Fruit fly (Drosophila melanogaster) whole organism, embryonic: ENCODE data around the gene CG31897.
A peak's percentile ranks its signal among the peaks of the same experiment; 100 is the strongest.

Source experiments
- Adf1 ChIP-seq: fragments of 200-800 bp; sonication (Bioruptor generic); IDR thresholded peaks from 2 replicates; pipeline ENCODE4 v1.3.6; 2022; ENCODE audit warnings: missing biosample characterization, missing genetic modification characterization
- B-H1 ChIP-seq: fragments of 200-800 bp; sonication (Bioruptor generic); IDR thresholded peaks from 3 replicates; pipeline ENCODE4 v1.3.6; 2022; ENCODE audit warnings: missing biosample characterization, missing genetic modification characterization
- CG1024 ChIP-seq: fragments of 200-800 bp; sonication (Bioruptor generic); IDR thresholded peaks from 2 replicates; pipeline ENCODE4 v1.3.6; 2022; ENCODE audit warnings: missing biosample characterization, missing genetic modification characterization
- CG10321 ChIP-seq: fragments of 200-800 bp; sonication (Bioruptor generic); IDR thresholded peaks from 2 replicates; pipeline ENCODE4 v1.3.6; 2022; ENCODE audit warnings: missing biosample characterization, missing genetic modification characterization
- CG10366 ChIP-seq: fragments of 200-800 bp; sonication (Bioruptor generic); IDR thresholded peaks from 2 replicates; pipeline ENCODE4 v1.3.6; 2022; ENCODE audit warnings: missing biosample characterization, missing genetic modification characterization
- CG10654 ChIP-seq: fragments of 200-800 bp; sonication (Bioruptor generic); optimal IDR thresholded peaks from 2 replicates; lab custom pipeline; 2016; ENCODE audit warnings: missing biosample characterization, missing genetic modification characterization
- CG10959 ChIP-seq: fragments of 200-800 bp; sonication (Bioruptor generic); IDR thresholded peaks from 2 replicates; pipeline ENCODE4 v1.3.6; 2022; ENCODE audit warnings: missing biosample characterization, missing genetic modification characterization
- CG11695 ChIP-seq: fragments of 200-800 bp; sonication (Bioruptor generic); IDR thresholded peaks from 3 replicates; pipeline ENCODE4 v1.3.6; 2022; ENCODE audit warnings: missing biosample characterization, missing genetic modification characterization
- CG12071 ChIP-seq: fragments of 200-800 bp; sonication (Bioruptor generic); optimal IDR thresholded peaks from 3 replicates; lab custom pipeline; 2018; ENCODE audit warnings: missing biosample characterization, mild to moderate bottlenecking, missing genetic modification characterization
- CG1529 ChIP-seq: fragments of 200-800 bp; sonication (Bioruptor generic); optimal IDR thresholded peaks from 3 replicates; lab custom pipeline; 2018; ENCODE audit warnings: missing biosample characterization, missing genetic modification characterization
- CG15514 ChIP-seq: fragments of 200-800 bp; sonication (Bioruptor generic); optimal IDR thresholded peaks from 3 replicates; lab custom pipeline; 2017; ENCODE audit warnings: missing biosample characterization, missing genetic modification characterization, mild to moderate bottlenecking, moderate library complexity, missing genetic modification reagents
- CG1603 ChIP-seq: fragments of 200-800 bp; sonication (Bioruptor generic); optimal IDR thresholded peaks from 2 replicates; lab custom pipeline; 2019; ENCODE audit warnings: missing biosample characterization, mild to moderate bottlenecking, missing genetic modification characterization, moderate library complexity
- CG2199 ChIP-seq: fragments of 200-800 bp; sonication (Bioruptor generic); IDR thresholded peaks from 3 replicates; pipeline ENCODE4 v1.3.6; 2022; ENCODE audit warnings: missing biosample characterization, missing genetic modification characterization
- CG31388 ChIP-seq: fragments of 200-800 bp; sonication (Bioruptor generic); optimal IDR thresholded peaks from 2 replicates; lab custom pipeline; 2016; ENCODE audit warnings: missing biosample characterization, missing genetic modification characterization
- CG3163 ChIP-seq: fragments of 200-800 bp; sonication (Bioruptor generic); optimal IDR thresholded peaks from 3 replicates; lab custom pipeline; 2016; ENCODE audit warnings: missing biosample characterization, missing genetic modification characterization
- CG34224 ChIP-seq: fragments of 200-800 bp; sonication (Bioruptor generic); IDR thresholded peaks from 3 replicates; pipeline ENCODE4 v1.3.6; 2022; ENCODE audit warnings: missing biosample characterization, missing genetic modification characterization; ENCODE audit not compliant: partially characterized antibody
- CG43689 ChIP-seq: fragments of 200-800 bp; sonication (Bioruptor generic); IDR thresholded peaks from 2 replicates; pipeline ENCODE4 v1.3.6; 2022; ENCODE audit warnings: missing biosample characterization, missing genetic modification characterization
- CG7357 ChIP-seq: fragments of 200-800 bp; sonication (Bioruptor generic); IDR thresholded peaks from 3 replicates; pipeline ENCODE4 v1.3.6; 2022; ENCODE audit warnings: missing biosample characterization, missing genetic modification characterization
- CG8089 ChIP-seq: fragments of 200-800 bp; sonication (Bioruptor generic); optimal IDR thresholded peaks from 3 replicates; lab custom pipeline; 2016; ENCODE audit warnings: missing biosample characterization, missing genetic modification characterization
- Dll ChIP-seq: fragments of 200-800 bp; sonication (Bioruptor generic); IDR thresholded peaks from 4 replicates; pipeline ENCODE4 v1.3.6; 2022; ENCODE audit warnings: missing biosample characterization, missing genetic modification characterization; ENCODE audit not compliant: partially characterized antibody
- Dref ChIP-seq: fragments of 200-800 bp; sonication (Bioruptor generic); IDR thresholded peaks from 2 replicates; pipeline ENCODE4 v1.3.6; 2022; ENCODE audit warnings: missing biosample characterization, missing genetic modification characterization
- E2f1 ChIP-seq: fragments of 200-800 bp; sonication (Bioruptor generic); IDR thresholded peaks from 2 replicates; pipeline ENCODE4 v1.3.6; 2022; ENCODE audit warnings: missing biosample characterization, missing genetic modification characterization
- Hr3 ChIP-seq: fragments of 200-800 bp; sonication (Bioruptor generic); optimal IDR thresholded peaks from 3 replicates; lab custom pipeline; 2016; ENCODE audit warnings: missing biosample characterization, missing genetic modification characterization
- MBD-R2 ChIP-seq: fragments of 200-800 bp; sonication (Bioruptor generic); IDR thresholded peaks from 2 replicates; pipeline ENCODE4 v1.3.6; 2022; ENCODE audit warnings: missing biosample characterization, missing genetic modification characterization
- Mrtf ChIP-seq: fragments of 200-800 bp; sonication (Bioruptor generic); IDR thresholded peaks from 3 replicates; pipeline ENCODE4 v1.3.6; 2022; ENCODE audit warnings: missing biosample characterization, missing genetic modification characterization
- Myb ChIP-seq: fragments of 200-800 bp; sonication (Bioruptor generic); optimal IDR thresholded peaks from 2 replicates; lab custom pipeline; 2016; ENCODE audit warnings: missing biosample characterization, missing genetic modification characterization
- NFAT ChIP-seq: fragments of 200-800 bp; sonication (Bioruptor generic); IDR thresholded peaks from 2 replicates; pipeline ENCODE4 v1.3.6; 2022; ENCODE audit warnings: missing biosample characterization, missing genetic modification characterization
- Opbp ChIP-seq: fragments of 200-800 bp; sonication (Bioruptor generic); IDR thresholded peaks from 3 replicates; pipeline ENCODE4 v1.3.6; 2022; ENCODE audit warnings: missing biosample characterization, missing genetic modification characterization; ENCODE audit not compliant: partially characterized antibody
- Poxn ChIP-seq: fragments of 200-800 bp; sonication (Bioruptor generic); IDR thresholded peaks from 2 replicates; pipeline ENCODE4 v1.3.6; 2022; ENCODE audit warnings: missing biosample characterization, missing genetic modification characterization
- Trl ChIP-seq, 3 experiments: fragments of >200 bp in 2 of 3; fragments of 200-800 bp in 1 of 3; sonication (Bioruptor generic) in 1 of 3; optimal IDR thresholded peaks; 2 replicates in 1 of 3; 3 replicates in 2 of 3; lab custom pipeline; 2016 to 2017; ENCODE audit warnings: missing biosample characterization in 1 of 3, missing genetic modification characterization in 1 of 3
- Usf ChIP-seq: fragments of 200-800 bp; sonication (Bioruptor generic); optimal IDR thresholded peaks from 2 replicates; lab custom pipeline; 2017; ENCODE audit warnings: missing genotype, missing biosample characterization, missing genetic modification characterization
- Xbp1 ChIP-seq: fragments of 200-800 bp; sonication (Bioruptor generic); optimal IDR thresholded peaks from 3 replicates; lab custom pipeline; 2016; ENCODE audit warnings: missing biosample characterization, mild to moderate bottlenecking, missing genetic modification characterization
- Xrp1 ChIP-seq: fragments of 200-800 bp; sonication (Bioruptor generic); IDR thresholded peaks from 2 replicates; pipeline ENCODE4 v1.3.6; 2022; ENCODE audit warnings: missing biosample characterization, missing genetic modification characterization
- amos ChIP-seq: fragments of 200-800 bp; sonication (Bioruptor generic); IDR thresholded peaks from 2 replicates; pipeline ENCODE4 v1.3.6; 2022; ENCODE audit warnings: missing biosample characterization, missing genetic modification characterization; ENCODE audit not compliant: partially characterized antibody
- ap ChIP-seq: fragments of 200-800 bp; sonication (Bioruptor generic); IDR thresholded peaks from 2 replicates; pipeline ENCODE4 v1.3.6; 2022; ENCODE audit warnings: missing biosample characterization, missing genetic modification characterization
- cad ChIP-seq: fragments of >200 bp; optimal IDR thresholded peaks from 2 replicates; lab custom pipeline; 2017; ENCODE audit warnings: missing biosample characterization, missing genetic modification characterization
- corto ChIP-seq: fragments of 200-800 bp; sonication (Bioruptor generic); optimal IDR thresholded peaks from 2 replicates; lab custom pipeline; 2016; ENCODE audit warnings: missing biosample characterization, mild to moderate bottlenecking, missing genetic modification characterization, moderate library complexity
- eve ChIP-seq, 2 experiments: fragments of >200 bp; optimal IDR thresholded peaks; 2 replicates each; lab custom pipeline; 2017; ENCODE audit warnings: missing biosample characterization in 2 of 2, missing genetic modification characterization in 2 of 2
- exex ChIP-seq: fragments of 200-800 bp; sonication (Bioruptor generic); optimal IDR thresholded peaks from 4 replicates; lab custom pipeline; 2018; ENCODE audit warnings: missing biosample characterization, mild to moderate bottlenecking, missing genetic modification characterization, moderate library complexity
- eyg ChIP-seq: fragments of 200-800 bp; sonication (Bioruptor generic); optimal IDR thresholded peaks from 3 replicates; lab custom pipeline; 2016; ENCODE audit warnings: missing biosample characterization, missing genetic modification characterization
- grn ChIP-seq: fragments of 200-800 bp; sonication (Bioruptor generic); optimal IDR thresholded peaks from 3 replicates; lab custom pipeline; 2017; ENCODE audit warnings: missing biosample characterization, missing genetic modification characterization
- her ChIP-seq: fragments of 200-800 bp; sonication (Bioruptor generic); optimal IDR thresholded peaks from 2 replicates; lab custom pipeline; 2016; ENCODE audit warnings: missing biosample characterization, missing genetic modification characterization
- luna ChIP-seq: fragments of 200-800 bp; sonication (Bioruptor generic); optimal IDR thresholded peaks from 2 replicates; lab custom pipeline; 2016; ENCODE audit warnings: missing biosample characterization, missing genetic modification characterization
- nom ChIP-seq: fragments of 200-800 bp; sonication (Bioruptor generic); optimal IDR thresholded peaks from 2 replicates; lab custom pipeline; 2017; ENCODE audit warnings: missing biosample characterization, missing genetic modification characterization, mild to moderate bottlenecking, moderate library complexity, missing genetic modification reagents
- pnt ChIP-seq: fragments of 200-800 bp; sonication (Bioruptor generic); optimal IDR thresholded peaks from 3 replicates; lab custom pipeline; 2016; ENCODE audit warnings: missing biosample characterization, missing genetic modification characterization
- salm ChIP-seq: fragments of 200-800 bp; sonication (Bioruptor generic); optimal IDR thresholded peaks from 2 replicates; lab custom pipeline; 2018; ENCODE audit warnings: missing biosample characterization, mild to moderate bottlenecking, missing genetic modification characterization
- shn ChIP-seq: fragments of 200-800 bp; sonication (Bioruptor generic); optimal IDR thresholded peaks from 3 replicates; lab custom pipeline; 2016; ENCODE audit warnings: missing biosample characterization, missing genetic modification characterization
- tin ChIP-seq: fragments of 200-800 bp; sonication (Bioruptor generic); optimal IDR thresholded peaks from 3 replicates; lab custom pipeline; 2016; ENCODE audit warnings: missing biosample characterization, missing genetic modification characterization
- z ChIP-seq: fragments of 200-800 bp; sonication (Bioruptor generic); IDR thresholded peaks from 3 replicates; pipeline ENCODE4 v1.3.6; 2022; ENCODE audit warnings: missing biosample characterization, missing genetic modification characterization
- zfh1 ChIP-seq: fragments of 200-800 bp; sonication (Bioruptor generic); IDR thresholded peaks from 3 replicates; pipeline ENCODE4 v1.3.6; 2022; ENCODE audit warnings: missing biosample characterization, missing genetic modification characterization

Gene CG31897

DNA sequence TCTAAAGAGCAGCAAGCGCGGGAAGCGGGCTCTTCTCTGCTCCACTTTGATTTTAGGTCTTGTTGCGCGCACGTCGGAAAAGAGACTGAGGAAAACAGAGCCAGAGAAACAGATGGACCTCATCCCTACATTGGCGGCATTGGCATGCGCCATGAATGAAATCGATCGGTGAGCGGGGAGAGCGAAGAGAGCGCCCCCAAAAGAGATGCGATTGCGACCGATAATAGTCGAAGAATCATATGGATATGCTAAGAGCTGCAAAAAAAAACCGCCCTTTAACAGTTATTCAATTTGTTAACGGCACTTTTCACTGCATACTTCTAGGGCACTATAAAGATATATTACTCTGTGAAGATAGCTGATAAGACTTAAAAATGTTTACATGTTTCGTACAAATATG lies 8.7 kb upstream of the CG31897 start, which contains the start of gene grk:
TSS of gene grk (minus strand) at position 87 of the 400 bp plus-strand sequence.
- TF ChIP-seq corto (GFP tag; lab: Kevin White, UChicago) (no peak), Trl (optimal IDR thresholded peaks at IDR 0.05; lab: Kevin White, UChicago) (peak; percentile 55 to 60), Trl (GFP tag; optimal IDR thresholded peaks at IDR 0.05; lab: Kevin White, UChicago) (no peak), exex (tag; lab: Kevin White, UChicago) (no peak), nom (GFP tag; lab: Kevin White, UChicago) (peak; percentile 16), CG2199 (GFP tag; lab: Robert Waterston, UW) (peak; percentile 78; the same call in 2 of the 3 replicates), Opbp (0 out of 3 replicates have a peak, but pooled peaks have one; percentile 45), NFAT (GFP tag; lab: Robert Waterston, UW) (0 out of 2 replicates have a peak, but pooled peaks have one; percentile 28), CG34224 (GFP tag; lab: Robert Waterston, UW) (peak; percentile 34; the same call in 1 of the 3 replicates), CG3163 (peak; percentile 75)

DNA sequence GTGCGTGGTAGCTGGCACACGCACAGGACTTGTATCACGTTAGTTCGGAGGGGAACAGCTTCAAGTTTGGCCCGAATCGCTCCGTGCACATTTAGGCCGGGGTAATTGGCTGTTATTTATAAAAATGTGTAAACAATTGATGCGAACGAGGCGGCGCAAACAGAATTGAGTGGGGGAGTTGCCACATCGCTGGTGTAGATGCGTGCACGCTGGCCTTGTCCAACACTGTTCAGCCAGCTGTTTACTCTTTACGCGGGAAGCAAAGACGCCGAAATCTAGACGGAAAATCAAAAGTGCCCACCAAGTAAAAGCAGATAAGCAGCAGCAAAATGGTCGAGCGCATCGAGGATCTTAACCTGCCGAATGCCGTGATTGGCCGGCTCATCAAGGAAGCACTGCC lies 5.1 kb upstream of the CG31897 start, which contains the start of the genes D12 and Chrac-14:
TSS of gene D12 (minus strand) at position 190 of the 400 bp plus-strand sequence.
TSS of gene Chrac-14 (plus strand) at position 230 of the 400 bp plus-strand sequence.
- TF ChIP-seq CG15514 (GFP tag; lab: Kevin White, UChicago), result peak; percentile 42
- TF ChIP-seq Poxn (GFP tag; lab: Robert Waterston, UW), result no peak
- TF ChIP-seq CG1529 (GFP tag; lab: Kevin White, UChicago), result no peak
- TF ChIP-seq eve (GFP tag; optimal IDR thresholded peaks at IDR 0.05; lab: Kevin White, UChicago), result no peak
- no peak for TF ChIP-seq CG12071 (GFP tag; lab: Kevin White, UChicago)
- TF ChIP-seq CG8089 (GFP tag; lab: Kevin White, UChicago), result peak; percentile 18
- no peak for TF ChIP-seq z (GFP tag; lab: Robert Waterston, UW)
- peak; percentile 42; the same call in 1 of the 3 replicates for TF ChIP-seq zfh1 (GFP tag; lab: Robert Waterston, UW)
- TF ChIP-seq luna (GFP tag; lab: Kevin White, UChicago), result peak; percentile 11
- TF ChIP-seq CG10366 (GFP tag; lab: Robert Waterston, UW), result no peak
- no peak for TF ChIP-seq CG10959 (GFP tag; lab: Robert Waterston, UW)
- no peak for TF ChIP-seq CG7357 (GFP tag; lab: Robert Waterston, UW)
- no peak for TF ChIP-seq eyg (GFP tag; lab: Kevin White, UChicago)
- peak; percentile 37; the same call in 1 of the 2 replicates for TF ChIP-seq E2f1
- peak; percentile 2 for TF ChIP-seq her (GFP tag; lab: Kevin White, UChicago)
- 0 out of 2 replicates have a peak, but pooled peaks have one; percentile 16 for TF ChIP-seq Adf1
- TF ChIP-seq Xrp1 (GFP tag; lab: Robert Waterston, UW), result peak; percentile 12; the same call in 1 of the 2 replicates
- TF ChIP-seq B-H1 (GFP tag; lab: Robert Waterston, UW), result no peak; the same call in 2 of the 3 replicates
- TF ChIP-seq Dll (GFP tag; lab: Robert Waterston, UW), result 0 out of 4 replicates have a peak, but pooled peaks have one; percentile 26
- peak; percentile 30; the same call in 1 of the 2 replicates for TF ChIP-seq amos (GFP tag; lab: Robert Waterston, UW)
- peak; percentile 23 for TF ChIP-seq Xbp1 (GFP tag; lab: Kevin White, UChicago)
- no peak for TF ChIP-seq shn (GFP tag; lab: Kevin White, UChicago)
- no peak for TF ChIP-seq Usf
- no peak for TF ChIP-seq CG1024
- 0 out of 2 replicates have a peak, but pooled peaks have one; percentile 15 for TF ChIP-seq Dref (GFP tag; lab: Robert Waterston, UW)
- TF ChIP-seq CG1603 (tag; lab: Kevin White, UChicago), result peak; percentile 65
- TF ChIP-seq salm (tag; lab: Kevin White, UChicago), result no peak
- no peak for TF ChIP-seq ap
- no peak for TF ChIP-seq cad (GFP tag; lab: Kevin White, UChicago)
- TF ChIP-seq CG43689 (GFP tag; lab: Robert Waterston, UW), result no peak
- peak; percentile 27 for TF ChIP-seq tin (GFP tag; lab: Kevin White, UChicago)
- no peak for TF ChIP-seq grn
- TF ChIP-seq CG11695, result no peak
- TF ChIP-seq MBD-R2 (GFP tag; lab: Robert Waterston, UW), result peak; percentile 98
- TF ChIP-seq pnt (GFP tag; lab: Kevin White, UChicago), result no peak
- no peak for TF ChIP-seq Mrtf (GFP tag; lab: Robert Waterston, UW)
- TF ChIP-seq Myb, result peak; percentile 54
- TF ChIP-seq CG31388 (GFP tag; lab: Kevin White, UChicago), result no peak
- TF ChIP-seq CG10321 (GFP tag; lab: Robert Waterston, UW), result no peak
- no peak for TF ChIP-seq Hr3 (GFP tag; lab: Kevin White, UChicago)
- TF ChIP-seq CG10654, result no peak
